Fruit fly (Drosophila melanogaster) whole organism, wandering third instar larva: ENCODE data around the gene Nup107.

Source experiments
- Abd-B ChIP-seq: fragments of >200 bp; optimal IDR thresholded peaks from 2 replicates; lab custom pipeline; 2017; ENCODE audit warnings: missing biosample characterization, missing genetic modification characterization
- Dfd ChIP-seq: fragments of >200 bp; optimal IDR thresholded peaks from 2 replicates; lab custom pipeline; 2017; ENCODE audit warnings: missing biosample characterization, missing genetic modification characterization
- HLH106 ChIP-seq: fragments of 200-800 bp; optimal IDR thresholded peaks from 3 replicates; lab custom pipeline; 2019; ENCODE audit warnings: missing biosample characterization, mild to moderate bottlenecking, missing genetic modification characterization, moderate library complexity
- Hr83 ChIP-seq: fragments of 200-300 bp; sonication (Bioruptor generic); optimal IDR thresholded peaks from 2 replicates; lab custom pipeline; 2016; ENCODE audit warnings: missing biosample characterization, mild to moderate bottlenecking, missing genetic modification characterization, moderate library complexity; ENCODE audit not compliant: poor library complexity, severe bottlenecking
- N ChIP-seq: fragments of >200 bp; optimal IDR thresholded peaks from 2 replicates; lab custom pipeline; 2018; ENCODE audit warnings: missing biosample characterization, missing external identifiers, missing genetic modification characterization
- OdsH ChIP-seq: fragments of 200-800 bp; sonication (Bioruptor generic); optimal IDR thresholded peaks from 2 replicates; lab custom pipeline; 2016; ENCODE audit warnings: missing biosample characterization, mild to moderate bottlenecking, missing genetic modification characterization
- br ChIP-seq: fragments of 200-800 bp; sonication (Bioruptor generic); optimal IDR thresholded peaks from 2 replicates; lab custom pipeline; 2016; ENCODE audit warnings: missing biosample characterization, missing genetic modification characterization
- brk ChIP-seq: fragments of 200-800 bp; sonication (Bioruptor generic); optimal IDR thresholded peaks from 2 replicates; lab custom pipeline; 2016; ENCODE audit warnings: missing biosample characterization, mild to moderate bottlenecking, missing genetic modification characterization
- foxo ChIP-seq, 2 experiments: fragments of 200-800 bp; sonication (Bioruptor generic); optimal IDR thresholded peaks; 2 replicates in 1 of 2; 3 replicates in 1 of 2; lab custom pipeline; 2016 to 2017; ENCODE audit warnings: missing biosample characterization in 2 of 2, missing genetic modification characterization in 2 of 2
- h ChIP-seq: fragments of 200-800 bp; sonication (Bioruptor generic); optimal IDR thresholded peaks from 3 replicates; lab custom pipeline; 2016; ENCODE audit warnings: missing biosample characterization, mild to moderate bottlenecking, missing genetic modification characterization
- lola ChIP-seq: fragments of >200 bp; optimal IDR thresholded peaks from 2 replicates; lab custom pipeline; 2017; ENCODE audit warnings: missing biosample characterization, missing genetic modification characterization
- pan ChIP-seq: fragments of >200 bp; optimal IDR thresholded peaks from 2 replicates; lab custom pipeline; 2017
- psq ChIP-seq: fragments of 200-800 bp; sonication (Bioruptor generic); optimal IDR thresholded peaks from 3 replicates; lab custom pipeline; 2017; ENCODE audit warnings: missing biosample characterization, mild to moderate bottlenecking, missing genetic modification characterization, moderate library complexity
- usp ChIP-seq: fragments of >200 bp; optimal IDR thresholded peaks from 2 replicates; lab custom pipeline; 2017; ENCODE audit warnings: missing biosample characterization, missing genetic modification characterization

- TF ChIP-seq Dfd (no peak), psq (GFP tag; lab: Kevin White, UChicago) (no peak), br (GFP tag; lab: Kevin White, UChicago) (no peak), HLH106 (tag; lab: Kevin White, UChicago) (no peak), lola (no peak), pan (no peak), usp (no peak), OdsH (GFP tag; lab: Kevin White, UChicago) (no peak), brk (no peak), Abd-B (GFP tag; lab: Kevin White, UChicago) (no peak), Hr83 (GFP tag; lab: Kevin White, UChicago) (no peak), N (GFP tag; lab: Kevin White, UChicago) (no peak), foxo (GFP tag; optimal IDR thresholded peaks at IDR 0.05; lab: Kevin White, UChicago) (no peak), h (no peak)
Observed at dm6 chr2L:10687794-10688185, 48.1 kb downstream of the Nup107 start.
